Fruit fly (Drosophila melanogaster): ENCODE results near the gene trol.

The trol gene

dm6 chrX:2533843-2534473 lies 11.3 kb downstream of the trol start (continued):
- TF ChIP-seq Ets97D (GFP tag; optimal IDR thresholded peaks at IDR 0.05) (no peak), aop (GFP tag; IDR thresholded peaks at IDR 0.05) (no peak), jumu (GFP tag; optimal IDR thresholded peaks at IDR 0.05) (peak; percentile 55), CG12104 (GFP tag; optimal IDR thresholded peaks at IDR 0.05) (peak; percentile 30), CG9817 (tag; optimal IDR thresholded peaks at IDR 0.05) (peak; percentile 67), Atf6 (GFP tag; IDR thresholded peaks at IDR 0.05) (peak; percentile 65), Awh (GFP tag; IDR thresholded peaks at IDR 0.05) (0 out of 2 replicates have a peak, but pooled peaks have one; percentile 27), nerfin-1 (tag; optimal IDR thresholded peaks at IDR 0.05) (no peak), sisA (GFP tag; IDR thresholded peaks at IDR 0.05) (peak; percentile 83), esg (GFP tag; conservative IDR thresholded peaks at IDR 0.05) (0 out of 2 replicates have a peak, but pooled peaks have one; percentile 22), CG31365 (tag; optimal IDR thresholded peaks at IDR 0.05) (no peak), corto (GFP tag; optimal IDR thresholded peaks at IDR 0.05) (no peak), CG11696 (GFP tag; IDR thresholded peaks at IDR 0.05) (peak; percentile 65), rib (GFP tag; IDR thresholded peaks at IDR 0.05) (no peak), Adf1 (GFP tag; IDR thresholded peaks at IDR 0.05) (no peak), TFAM (GFP tag; optimal IDR thresholded peaks at IDR 0.05) (no peak), grn (GFP tag; optimal IDR thresholded peaks at IDR 0.05) (no peak), hth (optimal IDR thresholded peaks at IDR 0.05) (no peak), jing (GFP tag; optimal IDR thresholded peaks at IDR 0.05) (peak; percentile 14), Dll (GFP tag; IDR thresholded peaks at IDR 0.05; ENCODE audit: partially characterized antibody) (no peak), CG3847 (GFP tag; IDR thresholded peaks at IDR 0.05) (peak; percentile 64), sens (GFP tag) (peak; percentile 81), odd (GFP tag; optimal IDR thresholded peaks at IDR 0.05) (no peak), Stat92E (GFP tag; optimal IDR thresholded peaks at IDR 0.05) (no peak), CG2120 (GFP tag; optimal IDR thresholded peaks at IDR 0.05) (peak; percentile 68), peb (GFP tag; IDR thresholded peaks at IDR 0.05) (no peak), eve (GFP tag; optimal IDR thresholded peaks at IDR 0.05) (no peak), CG15601 (tag; optimal IDR thresholded peaks at IDR 0.05) (no peak), Lim3 (GFP tag; IDR thresholded peaks at IDR 0.05) (no peak), dm (GFP tag; optimal IDR thresholded peaks at IDR 0.05) (no peak), emc (GFP tag; optimal IDR thresholded peaks at IDR 0.05) (peak; percentile 23), CG14860 (GFP tag; IDR thresholded peaks at IDR 0.05; ENCODE audit: partially characterized antibody) (no peak), ab (GFP tag; optimal IDR thresholded peaks at IDR 0.05) (peak; percentile 48), Dip2 (GFP tag; IDR thresholded peaks at IDR 0.05) (no peak), Hr3 (GFP tag; optimal IDR thresholded peaks at IDR 0.05) (peak; percentile 37), CG18262 (tag; optimal IDR thresholded peaks at IDR 0.05) (no peak), Aef1 (GFP tag; IDR thresholded peaks at IDR 0.05) (peak; percentile 85), MESR4 (GFP tag; optimal IDR thresholded peaks at IDR 0.05) (no peak), CG7372 (GFP tag; IDR thresholded peaks at IDR 0.05) (peak; percentile 43; the same call in 1 of the 2 replicates), tap (tag; optimal IDR thresholded peaks at IDR 0.05) (peak; percentile 46), CG16815 (GFP tag; optimal IDR thresholded peaks at IDR 0.05) (peak; percentile 31), Mrtf (GFP tag; IDR thresholded peaks at IDR 0.05) (peak; percentile 76), Rx (GFP tag; IDR thresholded peaks at IDR 0.05) (peak; percentile 49), abd-A (tag; optimal IDR thresholded peaks at IDR 0.05) (no peak), CG1602 (GFP tag; optimal IDR thresholded peaks at IDR 0.05) (no peak), CG7271 (tag; optimal IDR thresholded peaks at IDR 0.05) (no peak), CG13287 (GFP tag; IDR thresholded peaks at IDR 0.05; ENCODE audit: partially characterized antibody) (no peak), CG5953 (GFP tag; IDR thresholded peaks at IDR 0.05) (no peak), CG34422 (GFP tag; IDR thresholded peaks at IDR 0.05) (peak; percentile 68; the same call in 2 of the 3 replicates), Gsc (GFP tag; IDR thresholded peaks at IDR 0.05) (peak; percentile 18; the same call in 1 of the 2 replicates), crc (GFP tag; optimal IDR thresholded peaks at IDR 0.05) (no peak)
